Worm (Caenorhabditis elegans) whole organism, late embryonic: ENCODE measurements around the gene aqp-10.

Experiments
- C38D4.7 ChIP-seq: fragments of 200-800 bp; sonication (Bioruptor generic); optimal IDR thresholded peaks from 2 replicates; lab custom pipeline; 2018; ENCODE audit warnings: mild to moderate bottlenecking, missing genetic modification characterization, moderate library complexity, missing compliant biosample characterization
- F13H6.1 ChIP-seq: sonication (generic microtip); optimal IDR thresholded peaks from 2 replicates; lab custom pipeline; 2016; ENCODE audit warnings: missing genetic modification characterization, missing compliant biosample characterization
- T23F11.4 ChIP-seq: fragments of 200-800 bp; sonication (Bioruptor generic); optimal IDR thresholded peaks from 2 replicates; lab custom pipeline; 2018; ENCODE audit warnings: mild to moderate bottlenecking, missing genetic modification characterization, missing compliant biosample characterization
- ahr-1 ChIP-seq: sonication (generic microtip); optimal IDR thresholded peaks from 2 replicates; lab custom pipeline; 2016; ENCODE audit warnings: missing genetic modification characterization, missing compliant biosample characterization
- ama-1 ChIP-seq: fragments of 150-350 bp; optimal IDR thresholded peaks from 2 replicates; lab custom pipeline; 2014
- ceh-18 ChIP-seq: sonication (generic microtip); optimal IDR thresholded peaks from 2 replicates; lab custom pipeline; 2016; ENCODE audit warnings: missing genetic modification characterization, missing compliant biosample characterization
- ceh-19 ChIP-seq: fragments of 200-800 bp; sonication (Bioruptor generic); optimal IDR thresholded peaks from 2 replicates; lab custom pipeline; 2018; ENCODE audit warnings: mild to moderate bottlenecking, missing genetic modification characterization, missing compliant biosample characterization
- ceh-2 ChIP-seq: sonication (generic microtip); optimal IDR thresholded peaks from 2 replicates; lab custom pipeline; 2016; ENCODE audit warnings: missing genotype, missing genetic modification characterization, missing compliant biosample characterization
- ceh-30 ChIP-seq: fragments of 150-350 bp; optimal IDR thresholded peaks from 2 replicates; lab custom pipeline; 2014; ENCODE audit warnings: missing biosample characterization, missing genetic modification characterization
- ceh-31 ChIP-seq: sonication (generic microtip); optimal IDR thresholded peaks from 2 replicates; lab custom pipeline; 2016; ENCODE audit warnings: missing genetic modification characterization, missing compliant biosample characterization
- ceh-34 ChIP-seq: sonication (generic microtip); optimal IDR thresholded peaks from 2 replicates; lab custom pipeline; 2016; ENCODE audit warnings: mild to moderate bottlenecking, missing genetic modification characterization, missing compliant biosample characterization
- ceh-45 ChIP-seq: fragments of 200-800 bp; sonication (Bioruptor generic); IDR thresholded peaks from 2 replicates; pipeline ENCODE4 v1.3.6; 2022; ENCODE audit warnings: missing genetic modification reagents, missing genetic modification characterization, missing compliant biosample characterization
- ceh-48 ChIP-seq: sonication (generic microtip); optimal IDR thresholded peaks from 2 replicates; lab custom pipeline; 2016; ENCODE audit warnings: missing genetic modification characterization, inconsistent platforms, missing compliant biosample characterization
- ceh-6 ChIP-seq: fragments of 200-800 bp; sonication (Bioruptor generic); optimal IDR thresholded peaks from 2 replicates; lab custom pipeline; 2018; ENCODE audit warnings: mild to moderate bottlenecking, missing genetic modification characterization, missing compliant biosample characterization
- ceh-9 ChIP-seq: sonication (generic microtip); optimal IDR thresholded peaks from 2 replicates; lab custom pipeline; 2016; ENCODE audit warnings: mild to moderate bottlenecking, missing genetic modification characterization, inconsistent platforms, missing compliant biosample characterization
- che-1 ChIP-seq: sonication (generic microtip); optimal IDR thresholded peaks from 2 replicates; lab custom pipeline; 2016; ENCODE audit warnings: mild to moderate bottlenecking, missing genetic modification characterization, missing compliant biosample characterization
- dve-1 ChIP-seq: sonication (generic microtip); optimal IDR thresholded peaks from 2 replicates; lab custom pipeline; 2017; ENCODE audit warnings: antibody characterized with exemption, mild to moderate bottlenecking, missing genetic modification characterization, missing compliant biosample characterization
- elt-2 ChIP-seq: sonication (generic microtip); optimal IDR thresholded peaks from 2 replicates; lab custom pipeline; 2016; ENCODE audit warnings: missing genetic modification reagents, missing genetic modification characterization, missing compliant biosample characterization
- elt-4 ChIP-seq: sonication (generic microtip); optimal IDR thresholded peaks from 2 replicates; lab custom pipeline; 2016; ENCODE audit warnings: missing genetic modification characterization, missing compliant biosample characterization
- ets-4 ChIP-seq: sonication (generic microtip); optimal IDR thresholded peaks from 2 replicates; lab custom pipeline; 2016; ENCODE audit warnings: missing genetic modification characterization, missing compliant biosample characterization
- eyg-1 ChIP-seq: sonication (generic microtip); optimal IDR thresholded peaks from 2 replicates; lab custom pipeline; 2016; ENCODE audit warnings: missing genotype, missing genetic modification characterization, missing compliant biosample characterization
- hlh-15 ChIP-seq: sonication (generic microtip); optimal IDR thresholded peaks from 2 replicates; lab custom pipeline; 2016; ENCODE audit warnings: missing genetic modification characterization, missing compliant biosample characterization
- hlh-30 ChIP-seq: sonication (generic microtip); optimal IDR thresholded peaks from 2 replicates; lab custom pipeline; 2017; ENCODE audit warnings: antibody characterized with exemption, missing genetic modification characterization, missing compliant biosample characterization; ENCODE audit not compliant: insufficient read depth
- hlh-6 ChIP-seq: sonication (generic microtip); optimal IDR thresholded peaks from 2 replicates; lab custom pipeline; 2016; ENCODE audit warnings: missing genotype, missing genetic modification characterization, missing compliant biosample characterization
- lim-6 ChIP-seq: sonication (generic microtip); optimal IDR thresholded peaks from 2 replicates; lab custom pipeline; 2016; ENCODE audit warnings: missing genetic modification characterization, missing compliant biosample characterization
- madf-2 ChIP-seq: sonication (generic microtip); optimal IDR thresholded peaks from 2 replicates; lab custom pipeline; 2017; ENCODE audit warnings: missing genetic modification characterization, missing compliant biosample characterization
- mec-3 ChIP-seq: sonication (generic microtip); optimal IDR thresholded peaks from 2 replicates; lab custom pipeline; 2016; ENCODE audit warnings: borderline replicate concordance, missing genetic modification characterization, missing compliant biosample characterization
- nfya-1 ChIP-seq: sonication (generic microtip); optimal IDR thresholded peaks from 2 replicates; lab custom pipeline; 2017; ENCODE audit warnings: missing genetic modification characterization, mild to moderate bottlenecking, missing compliant biosample characterization, antibody characterized with exemption, moderate library complexity
- nhr-11 ChIP-seq: fragments of 150-350 bp; optimal IDR thresholded peaks from 2 replicates; lab custom pipeline; 2014; ENCODE audit warnings: missing biosample characterization, missing genetic modification characterization
- pag-3 ChIP-seq: sonication (generic microtip); optimal IDR thresholded peaks from 2 replicates; lab custom pipeline; 2016; ENCODE audit warnings: missing compliant biosample characterization, missing genetic modification characterization, borderline replicate concordance
- pax-1 ChIP-seq: fragments of 150-350 bp; optimal IDR thresholded peaks from 2 replicates; lab custom pipeline; 2014; ENCODE audit warnings: missing biosample characterization, missing genetic modification characterization
- pqm-1 ChIP-seq: sonication (generic microtip); optimal IDR thresholded peaks from 2 replicates; lab custom pipeline; 2016; ENCODE audit warnings: missing genetic modification characterization, missing compliant biosample characterization
- pros-1 ChIP-seq: fragments of 150-350 bp; optimal IDR thresholded peaks from 2 replicates; lab custom pipeline; 2014; ENCODE audit warnings: missing biosample characterization, missing genetic modification reagents, missing genetic modification characterization
- ref-2 ChIP-seq: sonication (generic microtip); optimal IDR thresholded peaks from 2 replicates; lab custom pipeline; 2016; ENCODE audit warnings: missing genetic modification characterization, missing compliant biosample characterization
- sdc-2 ChIP-seq: sonication (generic microtip); optimal IDR thresholded peaks from 2 replicates; lab custom pipeline; 2016; ENCODE audit warnings: missing genotype, missing genetic modification characterization, missing compliant biosample characterization
- syd-9 ChIP-seq: sonication (generic microtip); optimal IDR thresholded peaks from 2 replicates; lab custom pipeline; 2016; ENCODE audit warnings: mild to moderate bottlenecking, missing genetic modification characterization, moderate library complexity, missing compliant biosample characterization
- tbx-2 ChIP-seq: sonication (generic microtip); optimal IDR thresholded peaks from 2 replicates; lab custom pipeline; 2016; ENCODE audit warnings: missing genetic modification characterization, missing compliant biosample characterization
- unc-42 ChIP-seq: sonication (generic microtip); optimal IDR thresholded peaks from 2 replicates; lab custom pipeline; 2016; ENCODE audit warnings: missing genotype, missing genetic modification characterization, missing compliant biosample characterization
- ztf-16 ChIP-seq: sonication (generic microtip); optimal IDR thresholded peaks from 2 replicates; lab custom pipeline; 2017; ENCODE audit warnings: missing genetic modification characterization, missing compliant biosample characterization

The aqp-10 gene

DNA sequence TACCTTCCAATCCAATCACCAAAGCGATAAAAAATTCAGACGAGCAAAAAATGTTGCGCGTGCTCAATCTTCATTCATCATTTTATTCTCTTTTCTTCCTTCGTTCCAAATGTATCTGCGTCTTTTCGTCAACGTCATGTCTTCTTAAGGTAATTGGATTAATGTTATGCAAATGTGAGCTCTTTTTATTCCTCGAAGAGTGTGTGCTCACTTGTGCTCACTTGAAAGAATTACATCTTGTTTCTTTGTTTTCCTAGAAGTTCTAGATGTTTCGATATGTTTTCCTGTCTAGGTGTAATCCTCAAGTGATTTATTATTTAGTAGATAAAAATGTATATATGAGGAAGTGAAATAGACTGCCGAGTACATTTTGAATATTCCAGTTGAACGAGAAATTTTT is 14.2 kb downstream of the aqp-10 start:
- TF ChIP-seq mec-3 (tag; lab: Kevin White, UChicago) (no peak), ceh-9 (tag; lab: Kevin White, UChicago) (no peak), nfya-1 (tag; lab: Kevin White, UChicago) (no peak), elt-4 (tag; lab: Kevin White, UChicago) (no peak), pax-1 (tag; lab: Kevin White, UChicago) (no peak)

DNA sequence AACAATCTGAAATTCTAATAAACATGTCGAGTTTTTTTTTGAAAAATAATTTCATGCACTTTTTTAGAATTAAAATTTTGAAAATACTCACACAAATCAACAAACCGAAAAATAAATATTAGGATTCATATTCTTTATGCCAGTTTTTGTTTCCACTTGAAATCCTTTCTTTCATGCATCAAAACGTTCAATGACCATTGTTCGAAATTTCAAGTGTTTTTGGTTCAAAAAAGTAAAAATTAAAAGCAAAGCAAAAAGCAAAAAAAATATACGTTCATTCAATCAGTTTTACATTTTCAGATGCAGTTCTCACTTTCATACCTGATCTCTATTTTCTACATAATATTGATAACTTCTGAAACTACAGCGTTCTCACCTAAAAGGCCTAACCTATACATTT is 15.9 kb downstream of the aqp-10 start, which contains the start of gene ZK1321.1:
Gene ZK1321.1, plus strand, starts transcription at position 301 of the 400 bp plus-strand sequence.
- TF ChIP-seq T23F11.4 (GFP tag; lab: Kevin White, UChicago): no peak
- TF ChIP-seq pax-1 (tag; lab: Kevin White, UChicago): no peak
- TF ChIP-seq ref-2 (tag; lab: Kevin White, UChicago): no peak
- TF ChIP-seq unc-42: no peak
- TF ChIP-seq, all 69 proteins: peak for 0

DNA sequence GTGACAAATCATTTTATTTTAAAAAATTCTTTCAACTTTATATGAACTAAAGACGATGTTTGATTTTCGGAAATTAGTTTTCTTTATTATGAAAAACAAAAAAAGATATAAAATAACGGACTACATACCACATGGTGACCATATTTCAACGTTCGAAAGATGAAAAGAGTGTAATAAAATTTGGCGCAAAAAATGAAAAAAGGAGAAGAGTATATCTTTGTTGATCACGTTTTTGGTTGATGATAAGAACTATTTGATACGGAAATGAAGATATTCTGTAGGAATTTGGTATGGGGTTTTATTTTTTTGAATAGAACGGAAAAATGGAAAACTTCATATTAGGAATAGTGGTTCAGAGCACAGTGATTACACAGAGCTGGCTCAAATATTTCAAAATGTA is 16.6 kb downstream of the aqp-10 start, which contains the start of gene Y53C12B.7:
Gene Y53C12B.7, minus strand, starts transcription at position 163 of the 400 bp plus-strand sequence.
- TF ChIP-seq ahr-1 (tag; lab: Kevin White, UChicago) (no peak), F13H6.1 (tag; lab: Kevin White, UChicago) (no peak), hlh-6 (tag; lab: Kevin White, UChicago) (no peak), syd-9 (tag; lab: Kevin White, UChicago) (no peak), ceh-18 (tag; lab: Kevin White, UChicago) (no peak), ztf-16 (no peak), hlh-15 (tag; lab: Kevin White, UChicago) (no peak), ceh-2 (tag; lab: Kevin White, UChicago) (no peak), lim-6 (tag; lab: Kevin White, UChicago) (no peak), pros-1 (no peak), pag-3 (no peak), C38D4.7 (GFP tag; lab: Kevin White, UChicago) (no peak), madf-2 (tag; lab: Kevin White, UChicago) (no peak)
- TF ChIP-seq, all 69 proteins: peak for 0

DNA sequence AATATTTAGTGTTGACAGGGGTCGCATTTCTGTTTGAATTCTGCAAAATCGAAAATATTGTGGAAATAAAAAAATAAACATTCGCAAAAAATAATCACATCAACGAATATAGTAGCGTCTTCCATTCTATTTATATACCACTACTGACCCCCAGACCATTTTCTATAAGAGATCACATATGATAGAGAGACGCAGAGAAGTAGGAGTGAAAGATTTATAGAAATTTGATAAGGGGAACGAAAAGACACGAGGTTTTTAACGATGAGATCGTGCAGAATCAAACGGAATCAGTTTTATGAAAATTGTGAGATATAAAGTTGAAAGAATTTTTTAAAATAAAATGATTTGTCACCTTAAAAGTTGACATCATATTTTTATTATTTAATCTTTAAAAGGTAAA is 17.4 kb downstream of the aqp-10 start:
- TF ChIP-seq che-1 (tag; lab: Kevin White, UChicago) (no peak), ceh-31 (no peak), ceh-34 (tag; lab: Kevin White, UChicago) (no peak), ets-4 (no peak), ceh-6 (GFP tag; lab: Kevin White, UChicago) (no peak), tbx-2 (no peak), ceh-30 (tag; lab: Kevin White, UChicago) (no peak), elt-2 (no peak), hlh-30 (tag; lab: Kevin White, UChicago) (no peak), lim-6 (tag; lab: Kevin White, UChicago) (no peak), F13H6.1 (tag; lab: Kevin White, UChicago) (no peak), sdc-2 (tag; lab: Kevin White, UChicago) (no peak)

DNA sequence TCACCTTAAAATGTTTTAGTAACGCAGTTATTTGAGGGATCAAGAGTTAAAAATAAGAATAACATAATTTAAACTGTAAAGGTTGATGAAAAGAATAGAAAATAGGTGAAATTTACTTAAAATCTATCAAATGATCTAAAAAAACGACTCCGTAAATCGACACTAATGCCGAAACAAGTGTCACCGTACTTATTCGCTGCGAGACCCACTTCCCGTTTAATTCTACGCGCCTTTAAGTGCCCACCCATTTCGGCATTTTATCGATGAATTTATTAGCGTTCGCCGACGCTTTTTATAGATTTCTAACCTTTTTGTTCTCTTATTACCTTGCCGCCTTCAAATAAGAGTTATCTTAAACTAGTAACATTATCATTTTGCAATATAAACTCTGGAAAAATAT is 23.6 kb downstream of the aqp-10 start, which contains the start of the genes Y53C12B.1 and nos-3:
Gene Y53C12B.1, minus strand, starts transcription at position 10 of the 400 bp plus-strand sequence.
Gene nos-3, plus strand, starts transcription at position 248 of the 400 bp plus-strand sequence.
- TF ChIP-seq ref-2 (tag; lab: Kevin White, UChicago) (no peak), madf-2 (tag; lab: Kevin White, UChicago) (no peak), tbx-2 (peak; percentile 41), dve-1 (tag; lab: Kevin White, UChicago) (no peak), ceh-2 (tag; lab: Kevin White, UChicago) (peak; percentile 27), mec-3 (tag; lab: Kevin White, UChicago) (no peak), ceh-9 (tag; lab: Kevin White, UChicago) (no peak), hlh-15 (tag; lab: Kevin White, UChicago) (no peak), ceh-34 (tag; lab: Kevin White, UChicago) (peak; percentile 37), lim-6 (tag; lab: Kevin White, UChicago) (no peak), che-1 (tag; lab: Kevin White, UChicago) (no peak), F13H6.1 (tag; lab: Kevin White, UChicago) (no peak), unc-42 (peak; percentile 82), nfya-1 (tag; lab: Kevin White, UChicago) (peak; percentile 89), nhr-11 (tag; lab: Kevin White, UChicago) (no peak), ceh-31 (peak; percentile 60), ceh-48 (tag; lab: Kevin White, UChicago) (peak; percentile 33), hlh-6 (tag; lab: Kevin White, UChicago) (no peak), ceh-45 (no peak), elt-2 (peak; percentile 39), eyg-1 (tag; lab: Kevin White, UChicago) (no peak), pax-1 (tag; lab: Kevin White, UChicago) (peak; percentile 10), ets-4 (no peak), ama-1 (lab: Kevin White, UChicago) (no peak), pqm-1 (tag; lab: Kevin White, UChicago) (no peak), ceh-19 (GFP tag; lab: Kevin White, UChicago) (no peak)
- TF ChIP-seq, all 69 proteins: peak for 9
